Fruit fly (Drosophila melanogaster): Measurements from ENCODE around the gene CG3857.

dm6 chrX:1984175-1984973 is 44.5 kb upstream of the CG3857 start:
- TF ChIP-seq cic (GFP tag; optimal IDR thresholded peaks at IDR 0.05), result no peak
- no peak for TF ChIP-seq cnc (optimal IDR thresholded peaks at IDR 0.05)
- no peak for TF ChIP-seq CG7101 (tag; optimal IDR thresholded peaks at IDR 0.05)
- TF ChIP-seq toe (GFP tag; optimal IDR thresholded peaks at IDR 0.05), result no peak
- no peak for TF ChIP-seq CG12768 (GFP tag; optimal IDR thresholded peaks at IDR 0.05)
- no peak for TF ChIP-seq CG14711 (tag; optimal IDR thresholded peaks at IDR 0.05)
- no peak for TF ChIP-seq Crg-1 (GFP tag; optimal IDR thresholded peaks at IDR 0.05)
- no peak for TF ChIP-seq CG1620 (GFP tag; optimal IDR thresholded peaks at IDR 0.05)
- TF ChIP-seq Mnt (GFP tag; optimal IDR thresholded peaks at IDR 0.05), result no peak
- no peak for TF ChIP-seq CG11617 (GFP tag; optimal IDR thresholded peaks at IDR 0.05)
- TF ChIP-seq CG7045 (GFP tag; optimal IDR thresholded peaks at IDR 0.05), result no peak
- TF ChIP-seq bab1 (GFP tag; optimal IDR thresholded peaks at IDR 0.05), result no peak
- TF ChIP-seq tj (GFP tag; optimal IDR thresholded peaks at IDR 0.05), result no peak
- no peak for TF ChIP-seq kay (GFP tag; ENCODE audit: borderline replicate concordance)

All from whole organism, adult.